Worm (Caenorhabditis elegans) whole organism, young adult: ENCODE data around the gene srxa-6.

Source experiments
- B0019.2 ChIP-seq: fragments of 200-800 bp; sonication (Bioruptor generic); conservative IDR thresholded peaks from 2 replicates; pipeline ENCODE4 v1.3.6; 2022; ENCODE audit warnings: missing genetic modification reagents, missing genetic modification characterization, missing compliant biosample characterization
- B0261.1 ChIP-seq: sonication (generic microtip); optimal IDR thresholded peaks from 2 replicates; lab custom pipeline; 2016; ENCODE audit warnings: mild to moderate bottlenecking, missing genetic modification characterization, moderate library complexity, missing compliant biosample characterization
- F39B2.1 ChIP-seq: fragments of 200-800 bp; sonication (Bioruptor generic); IDR thresholded peaks from 2 replicates; pipeline ENCODE4 v1.3.6; 2022; ENCODE audit warnings: missing genetic modification reagents, missing genetic modification characterization, missing compliant biosample characterization
- F57A8.1 ChIP-seq: fragments of 200-800 bp; sonication (Bioruptor generic); optimal IDR thresholded peaks from 2 replicates; lab custom pipeline; 2018; ENCODE audit warnings: mild to moderate bottlenecking, missing genetic modification characterization, moderate library complexity, missing compliant biosample characterization
- K11D2.4 ChIP-seq: fragments of 200-800 bp; sonication (Bioruptor generic); IDR thresholded peaks from 2 replicates; pipeline ENCODE4 v1.3.6; 2022; ENCODE audit warnings: missing genetic modification reagents, missing genetic modification characterization, missing compliant biosample characterization
- T26A5.8 ChIP-seq: sonication (generic microtip); optimal IDR thresholded peaks from 2 replicates; lab custom pipeline; 2016; ENCODE audit warnings: missing genetic modification characterization, missing compliant biosample characterization
- Y53F4B.3 ChIP-seq: fragments of 200-800 bp; sonication (Bioruptor generic); IDR thresholded peaks from 2 replicates; pipeline ENCODE4 v1.3.6; 2022; ENCODE audit warnings: missing genetic modification reagents, missing genetic modification characterization, missing compliant biosample characterization
- Y95B8A.8 ChIP-seq: fragments of 200-800 bp; sonication (Bioruptor generic); IDR thresholded peaks from 2 replicates; pipeline ENCODE4 v1.3.6; 2022; ENCODE audit warnings: missing genetic modification reagents, missing genetic modification characterization, missing compliant biosample characterization
- aptf-2 ChIP-seq: fragments of 200-800 bp; sonication (Bioruptor generic); conservative IDR thresholded peaks from 2 replicates; pipeline ENCODE4 v1.3.6; 2022; ENCODE audit warnings: missing genetic modification reagents, missing genetic modification characterization, missing compliant biosample characterization
- attf-3 ChIP-seq: fragments of 200-800 bp; sonication (Bioruptor generic); conservative IDR thresholded peaks from 2 replicates; pipeline ENCODE4 v1.3.6; 2022; ENCODE audit warnings: missing genetic modification reagents, missing genetic modification characterization, missing compliant biosample characterization
- attf-5 ChIP-seq: fragments of 200-800 bp; sonication (Bioruptor generic); optimal IDR thresholded peaks from 2 replicates; lab custom pipeline; 2018; ENCODE audit warnings: mild to moderate bottlenecking, missing genetic modification characterization, missing compliant biosample characterization
- ceh-27 ChIP-seq: fragments of 200-800 bp; sonication (Bioruptor generic); optimal IDR thresholded peaks from 2 replicates; lab custom pipeline; 2018; ENCODE audit warnings: mild to moderate bottlenecking, missing genetic modification characterization, moderate library complexity, missing compliant biosample characterization
- ceh-40 ChIP-seq: fragments of 200-800 bp; sonication (Bioruptor generic); IDR thresholded peaks from 2 replicates; pipeline ENCODE4 v1.3.6; 2022; ENCODE audit warnings: missing genetic modification characterization, missing compliant biosample characterization
- die-1 ChIP-seq: sonication (generic microtip); optimal IDR thresholded peaks from 2 replicates; lab custom pipeline; 2016; ENCODE audit warnings: missing genotype, mild to moderate bottlenecking, missing genetic modification characterization, missing compliant biosample characterization
- dox-1 ChIP-seq: fragments of 200-800 bp; sonication (Bioruptor generic); IDR thresholded peaks from 2 replicates; pipeline ENCODE4 v1.3.6; 2022; ENCODE audit warnings: missing genetic modification reagents, missing genetic modification characterization, missing compliant biosample characterization
- efl-1 ChIP-seq: fragments of 150-350 bp; optimal IDR thresholded peaks from 2 replicates; lab custom pipeline; 2014; ENCODE audit warnings: missing biosample characterization, missing genetic modification reagents, missing genetic modification characterization
- egl-18 ChIP-seq: fragments of 200-800 bp; sonication (Bioruptor generic); IDR thresholded peaks from 2 replicates; pipeline ENCODE4 v1.3.6; 2022; ENCODE audit warnings: missing genetic modification reagents, missing genetic modification characterization, missing compliant biosample characterization
- fkh-3 ChIP-seq: sonication (generic microtip); optimal IDR thresholded peaks from 2 replicates; lab custom pipeline; 2016; ENCODE audit warnings: mild to moderate bottlenecking, missing genetic modification characterization, missing compliant biosample characterization
- hlh-26 ChIP-seq: fragments of 200-800 bp; sonication (Bioruptor generic); conservative IDR thresholded peaks from 2 replicates; pipeline ENCODE4 v1.3.6; 2022; ENCODE audit warnings: missing genetic modification reagents, missing genetic modification characterization, missing compliant biosample characterization
- hmg-1.2 ChIP-seq: fragments of 200-800 bp; sonication (Bioruptor generic); IDR thresholded peaks from 2 replicates; pipeline ENCODE4 v1.3.6; 2022; ENCODE audit warnings: missing genetic modification reagents, missing genetic modification characterization, missing compliant biosample characterization
- lir-1 ChIP-seq: fragments of 200-800 bp; sonication (Bioruptor generic); conservative IDR thresholded peaks from 2 replicates; pipeline ENCODE4 v1.3.6; 2022; ENCODE audit warnings: missing genetic modification reagents, missing genetic modification characterization, missing compliant biosample characterization
- lsy-27 ChIP-seq: sonication (generic microtip); optimal IDR thresholded peaks from 2 replicates; lab custom pipeline; 2017; ENCODE audit warnings: missing genetic modification characterization, mild to moderate bottlenecking, missing compliant biosample characterization, antibody characterized with exemption, missing genotype, borderline replicate concordance; ENCODE audit not compliant: insufficient read depth
- madf-6 ChIP-seq: fragments of 200-800 bp; sonication (Bioruptor generic); IDR thresholded peaks from 2 replicates; pipeline ENCODE4 v1.3.6; 2022; ENCODE audit warnings: missing genetic modification reagents, missing genetic modification characterization, missing compliant biosample characterization
- nfya-2 ChIP-seq: fragments of 200-800 bp; sonication (Bioruptor generic); IDR thresholded peaks from 2 replicates; pipeline ENCODE4 v1.3.6; 2022; ENCODE audit warnings: missing genetic modification reagents, missing genetic modification characterization, missing compliant biosample characterization
- nhr-120 ChIP-seq: fragments of 200-800 bp; sonication (Bioruptor generic); IDR thresholded peaks from 2 replicates; pipeline ENCODE4 v1.3.6; 2022; ENCODE audit warnings: missing genetic modification characterization, missing compliant biosample characterization
- nhr-27 ChIP-seq: fragments of 200-800 bp; sonication (Bioruptor generic); optimal IDR thresholded peaks from 2 replicates; lab custom pipeline; 2018; ENCODE audit warnings: mild to moderate bottlenecking, missing genetic modification characterization, moderate library complexity, missing compliant biosample characterization
- nhr-80 ChIP-seq: sonication (generic microtip); optimal IDR thresholded peaks from 2 replicates; lab custom pipeline; 2016; ENCODE audit warnings: missing genetic modification characterization, missing compliant biosample characterization
- repo-1 ChIP-seq: sonication (generic microtip); optimal IDR thresholded peaks from 2 replicates; lab custom pipeline; 2017; ENCODE audit warnings: mild to moderate bottlenecking, missing genetic modification characterization, missing compliant biosample characterization
- sdz-38 ChIP-seq: sonication (generic microtip); optimal IDR thresholded peaks from 2 replicates; lab custom pipeline; 2016; ENCODE audit warnings: missing genotype, missing genetic modification characterization, missing compliant biosample characterization
- snpc-4 ChIP-seq, 5 experiments: fragments of 150-350 bp in 1 of 5; sonication (generic microtip) in 4 of 5; optimal IDR thresholded peaks; 2 replicates each; lab custom pipeline; 2014 to 2018; ENCODE audit warnings: missing genetic modification characterization in 5 of 5, missing biosample characterization in 3 of 5, antibody characterized with exemption in 2 of 5, mild to moderate bottlenecking in 2 of 5, missing compliant biosample characterization in 2 of 5, missing genotype in 2 of 5, moderate library complexity in 2 of 5, missing genetic modification reagents in 1 of 5
- tbp1 ChIP-seq: fragments of 200-800 bp; sonication (Bioruptor generic); optimal IDR thresholded peaks from 2 replicates; lab custom pipeline; 2018; ENCODE audit warnings: mild to moderate bottlenecking, missing genetic modification characterization, missing compliant biosample characterization
- zfh-2 ChIP-seq: fragments of 200-800 bp; sonication (Bioruptor generic); conservative IDR thresholded peaks from 2 replicates; pipeline ENCODE4 v1.3.6; 2022; ENCODE audit warnings: missing genetic modification reagents, missing genetic modification characterization, missing compliant biosample characterization
- ztf-18 ChIP-seq: sonication (generic microtip); optimal IDR thresholded peaks from 2 replicates; lab custom pipeline; 2016; ENCODE audit warnings: missing genotype, mild to moderate bottlenecking, missing genetic modification characterization, missing compliant biosample characterization
- ztf-22 ChIP-seq: fragments of 200-800 bp; sonication (Bioruptor generic); optimal IDR thresholded peaks from 2 replicates; lab custom pipeline; 2018; ENCODE audit warnings: mild to moderate bottlenecking, missing genetic modification characterization, moderate library complexity, missing compliant biosample characterization

srxa-6 gene

ce11 chrV:20734658-20735057, at the start of gene srxa-6:
srxa-6 (plus strand) TSS chrV:20734958.
- no peak for TF ChIP-seq die-1 (tag; lab: Kevin White, UChicago)
- TF ChIP-seq zfh-2 (GFP tag; lab: Robert Waterston, UW), result no peak
- TF ChIP-seq attf-5, result no peak
- no peak for TF ChIP-seq F57A8.1
- TF ChIP-seq ceh-27 (GFP tag; lab: Kevin White, UChicago), result no peak
- TF ChIP-seq nhr-80 (tag; lab: Kevin White, UChicago), result no peak
- no peak for TF ChIP-seq B0019.2 (GFP tag; lab: Robert Waterston, UW)
- TF ChIP-seq egl-18 (GFP tag; lab: Robert Waterston, UW), result no peak
- TF ChIP-seq nfya-2, result no peak
- TF ChIP-seq efl-1 (GFP tag; lab: Kevin White, UChicago), result no peak
- no peak for TF ChIP-seq Y53F4B.3 (GFP tag; lab: Robert Waterston, UW)
- TF ChIP-seq attf-3 (GFP tag; lab: Robert Waterston, UW), result no peak
- TF ChIP-seq nhr-120, result no peak
- no peak for TF ChIP-seq ztf-18 (tag; lab: Kevin White, UChicago)
- TF ChIP-seq ztf-22 (GFP tag; lab: Kevin White, UChicago), result no peak
- no peak for TF ChIP-seq fkh-3 (tag; lab: Kevin White, UChicago)
- TF ChIP-seq Y95B8A.8, result no peak
- TF ChIP-seq ceh-40 (GFP tag; lab: Robert Waterston, UW), result no peak

- TF ChIP-seq tbp1 (GFP tag; lab: Kevin White, UChicago) (no peak), lsy-27 (no peak), sdz-38 (tag; lab: Kevin White, UChicago) (no peak), hmg-1.2 (no peak), F39B2.1 (GFP tag; lab: Robert Waterston, UW) (no peak), K11D2.4 (GFP tag; lab: Robert Waterston, UW) (no peak), dox-1 (GFP tag; lab: Robert Waterston, UW) (no peak), B0261.1 (tag; lab: Kevin White, UChicago) (no peak), die-1 (tag; lab: Kevin White, UChicago) (no peak), T26A5.8 (tag; lab: Kevin White, UChicago) (no peak), snpc-4 (GFP tag; optimal IDR thresholded peaks at IDR 0.05; lab: Kevin White, UChicago) (no peak), snpc-4 (tag; optimal IDR thresholded peaks at IDR 0.05; lab: Kevin White, UChicago) (no peak), repo-1 (tag; lab: Kevin White, UChicago) (no peak), lir-1 (GFP tag; lab: Robert Waterston, UW) (no peak), hlh-26 (GFP tag; lab: Robert Waterston, UW) (no peak), nhr-27 (tag; lab: Kevin White, UChicago) (no peak)
These were observed 49.4 kb upstream of the srxa-6 start, which contains the start of gene klf-2 for ce11 chrV:20685383-20685782. klf-2 (plus strand) TSS chrV:20685683.

ce11 chrV:20689481-20690039, 45.2 kb upstream of the srxa-6 start, which contains the start of gene F53F8.3:
F53F8.3 (minus strand) TSS chrV:20689531.
- TF ChIP-seq B0261.1 (tag; lab: Kevin White, UChicago), result no peak
- peak; percentile 58 for TF ChIP-seq madf-6 (GFP tag; lab: Robert Waterston, UW)
- TF ChIP-seq efl-1 (GFP tag; lab: Kevin White, UChicago), result peak; percentile 56
- TF ChIP-seq aptf-2 (GFP tag; lab: Robert Waterston, UW), result peak; percentile 95
